Fruit fly (Drosophila melanogaster) whole organism, prepupa: Measurements from ENCODE around the gene spz4.

Source experiments
- Blimp-1 ChIP-seq: fragments of 200-800 bp; sonication (Bioruptor generic); optimal IDR thresholded peaks from 3 replicates; lab custom pipeline; 2017; ENCODE audit warnings: missing biosample characterization, missing genetic modification characterization, mild to moderate bottlenecking, moderate library complexity, missing genetic modification reagents
- CG10631 ChIP-seq: fragments of 200-800 bp; sonication (Bioruptor generic); optimal IDR thresholded peaks from 2 replicates; lab custom pipeline; 2016; ENCODE audit warnings: missing biosample characterization, missing genetic modification characterization
- CG10669 ChIP-seq: fragments of 200-800 bp; sonication (Bioruptor generic); optimal IDR thresholded peaks from 3 replicates; lab custom pipeline; 2018; ENCODE audit warnings: missing biosample characterization, mild to moderate bottlenecking, missing genetic modification characterization, moderate library complexity
- CG15336 ChIP-seq: fragments of 200-800 bp; sonication (Bioruptor generic); IDR thresholded peaks from 2 replicates; pipeline ENCODE4 v1.3.6; 2022; ENCODE audit warnings: missing biosample characterization, missing genetic modification characterization
- CG1621 ChIP-seq: fragments of 200-800 bp; sonication (Bioruptor generic); optimal IDR thresholded peaks from 3 replicates; lab custom pipeline; 2018; ENCODE audit warnings: missing biosample characterization, mild to moderate bottlenecking, missing genetic modification characterization
- CG16779 ChIP-seq: fragments of 200-800 bp; sonication (Bioruptor generic); optimal IDR thresholded peaks from 3 replicates; lab custom pipeline; 2017; ENCODE audit warnings: missing biosample characterization, mild to moderate bottlenecking, missing genetic modification characterization
- CG31627 ChIP-seq: fragments of 200-800 bp; sonication (Bioruptor generic); optimal IDR thresholded peaks from 3 replicates; lab custom pipeline; 2016; ENCODE audit warnings: missing biosample characterization, missing genetic modification characterization
- CG32006 ChIP-seq: fragments of 200-800 bp; sonication (Bioruptor generic); optimal IDR thresholded peaks from 3 replicates; lab custom pipeline; 2017; ENCODE audit warnings: missing biosample characterization, mild to moderate bottlenecking, missing genetic modification characterization
- CG34406 ChIP-seq: fragments of 200-800 bp; sonication (Bioruptor generic); optimal IDR thresholded peaks from 3 replicates; lab custom pipeline; 2016; ENCODE audit warnings: missing biosample characterization, missing genetic modification characterization
- CG4318 ChIP-seq: fragments of 200-800 bp; sonication (Bioruptor generic); optimal IDR thresholded peaks from 3 replicates; lab custom pipeline; 2017; ENCODE audit warnings: missing biosample characterization, mild to moderate bottlenecking, missing genetic modification characterization
- CG6163 ChIP-seq: fragments of 200-800 bp; sonication (Bioruptor generic); IDR thresholded peaks from 3 replicates; pipeline ENCODE4 v1.3.6; 2022; ENCODE audit warnings: missing biosample characterization, missing genetic modification characterization
- CG6276 ChIP-seq: fragments of 200-800 bp; sonication (Bioruptor generic); optimal IDR thresholded peaks from 2 replicates; lab custom pipeline; 2017; ENCODE audit warnings: missing biosample characterization, mild to moderate bottlenecking, missing genetic modification characterization
- CG6792 ChIP-seq: fragments of 200-800 bp; sonication (Bioruptor generic); optimal IDR thresholded peaks from 3 replicates; lab custom pipeline; 2016; ENCODE audit warnings: missing biosample characterization, missing genetic modification characterization
- CG6808 ChIP-seq: fragments of 200-800 bp; sonication (Bioruptor generic); optimal IDR thresholded peaks from 3 replicates; lab custom pipeline; 2017; ENCODE audit warnings: missing biosample characterization, missing genetic modification characterization, mild to moderate bottlenecking, moderate library complexity, missing genetic modification reagents
- CG6854 ChIP-seq: fragments of 200-800 bp; sonication (Bioruptor generic); optimal IDR thresholded peaks from 2 replicates; lab custom pipeline; 2017; ENCODE audit warnings: missing biosample characterization, mild to moderate bottlenecking, missing genetic modification characterization
- CG8119 ChIP-seq: fragments of 200-800 bp; sonication (Bioruptor generic); IDR thresholded peaks from 3 replicates; pipeline ENCODE4 v1.3.6; 2022; ENCODE audit warnings: missing biosample characterization, missing genetic modification characterization
- CG8632 ChIP-seq: fragments of 200-800 bp; sonication (Bioruptor generic); optimal IDR thresholded peaks from 3 replicates; lab custom pipeline; 2016; ENCODE audit warnings: missing biosample characterization, missing genetic modification characterization
- Eip78C ChIP-seq: fragments of 200-800 bp; sonication (Bioruptor generic); peaks from one replicate; lab custom pipeline; 2016; ENCODE audit warnings: missing biosample characterization, missing genetic modification characterization
- Gug ChIP-seq: fragments of 200-800 bp; sonication (Bioruptor generic); IDR thresholded peaks from 2 replicates; pipeline ENCODE4 v1.3.6; 2022; ENCODE audit warnings: missing biosample characterization, missing genetic modification characterization
- Hr38 ChIP-seq: sonication (Bioruptor generic); optimal IDR thresholded peaks from 2 replicates; lab custom pipeline; 2016; ENCODE audit warnings: missing biosample characterization, missing genetic modification characterization
- Lpt ChIP-seq: fragments of 200-800 bp; sonication (Bioruptor generic); optimal IDR thresholded peaks from 3 replicates; lab custom pipeline; 2016; ENCODE audit warnings: missing biosample characterization, missing genetic modification characterization
- Met ChIP-seq: fragments of 200-800 bp; sonication (Bioruptor generic); optimal IDR thresholded peaks from 3 replicates; lab custom pipeline; 2016; ENCODE audit warnings: missing biosample characterization, missing genetic modification characterization
- Sox14 ChIP-seq: fragments of 200-800 bp; sonication (Bioruptor generic); optimal IDR thresholded peaks from 3 replicates; lab custom pipeline; 2016; ENCODE audit warnings: missing biosample characterization, missing genetic modification characterization
- achi ChIP-seq: fragments of 200-800 bp; sonication (Bioruptor generic); optimal IDR thresholded peaks from 3 replicates; lab custom pipeline; 2016; ENCODE audit warnings: missing biosample characterization, missing genetic modification characterization
- dac ChIP-seq: fragments of 200-800 bp; sonication (Bioruptor generic); optimal IDR thresholded peaks from 2 replicates; lab custom pipeline; 2017; ENCODE audit warnings: missing biosample characterization, mild to moderate bottlenecking, missing genetic modification characterization
- dsx ChIP-seq: fragments of 200-800 bp; optimal IDR thresholded peaks from 3 replicates; lab custom pipeline; 2019; ENCODE audit warnings: missing biosample characterization, mild to moderate bottlenecking, missing genetic modification characterization, moderate library complexity; ENCODE audit not compliant: poor library complexity, severe bottlenecking
- eg ChIP-seq: fragments of 200-800 bp; sonication (Bioruptor generic); IDR thresholded peaks from 3 replicates; pipeline ENCODE4 v1.3.6; 2022; ENCODE audit warnings: missing biosample characterization, missing genetic modification characterization
- esn ChIP-seq: fragments of 200-800 bp; sonication (Bioruptor generic); optimal IDR thresholded peaks from 2 replicates; lab custom pipeline; 2016; ENCODE audit warnings: missing biosample characterization, mild to moderate bottlenecking, missing genetic modification characterization, moderate library complexity
- lz ChIP-seq: fragments of 200-800 bp; sonication (Bioruptor generic); optimal IDR thresholded peaks from 3 replicates; lab custom pipeline; 2016; ENCODE audit warnings: missing biosample characterization, missing genetic modification characterization
- net ChIP-seq: fragments of 200-800 bp; sonication (Bioruptor generic); optimal IDR thresholded peaks from 3 replicates; lab custom pipeline; 2016; ENCODE audit warnings: missing biosample characterization, missing genetic modification characterization
- spab ChIP-seq: fragments of 200-800 bp; sonication (Bioruptor generic); optimal IDR thresholded peaks from 2 replicates; lab custom pipeline; 2017; ENCODE audit warnings: missing biosample characterization, mild to moderate bottlenecking, missing genetic modification characterization, missing genetic modification reagents
- ss ChIP-seq, 2 experiments: fragments of 200-800 bp; sonication (Bioruptor generic); optimal IDR thresholded peaks; 2 replicates in 1 of 2; 3 replicates in 1 of 2; lab custom pipeline; 2017 to 2018; ENCODE audit warnings: mild to moderate bottlenecking in 2 of 2, missing biosample characterization in 2 of 2, missing genetic modification characterization in 2 of 2, moderate library complexity in 1 of 2
- vri ChIP-seq: fragments of 200-800 bp; sonication (Bioruptor generic); optimal IDR thresholded peaks from 3 replicates; lab custom pipeline; 2016; ENCODE audit warnings: missing biosample characterization, mild to moderate bottlenecking, missing genetic modification characterization

Gene spz4

DNA sequence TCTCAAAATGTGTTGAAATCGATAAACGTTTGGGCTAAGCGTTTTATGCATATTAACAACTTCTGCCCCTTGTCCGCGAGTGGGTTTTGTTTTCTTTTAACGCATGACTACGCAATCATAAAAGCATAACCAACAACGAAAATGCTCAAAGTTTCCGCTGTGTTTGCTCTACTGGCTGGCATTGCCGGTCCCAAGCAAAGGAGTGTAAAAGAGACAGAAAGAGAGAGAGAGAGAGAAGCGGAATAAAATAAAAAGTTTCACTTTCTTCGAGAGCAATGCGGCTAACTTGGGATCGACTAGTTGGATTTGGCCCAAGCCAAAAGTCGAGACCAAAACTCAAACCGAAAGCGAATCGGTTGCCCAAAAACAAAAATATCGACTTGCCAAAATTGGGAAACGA lies 1.2 kb downstream of the spz4 start:
- TF ChIP-seq esn (no peak), Blimp-1 (GFP tag; lab: Kevin White, UChicago) (peak; percentile 48), dsx (no peak), eg (no peak), CG10669 (GFP tag; lab: Kevin White, UChicago) (no peak), CG16779 (tag; lab: Kevin White, UChicago) (no peak)

DNA sequence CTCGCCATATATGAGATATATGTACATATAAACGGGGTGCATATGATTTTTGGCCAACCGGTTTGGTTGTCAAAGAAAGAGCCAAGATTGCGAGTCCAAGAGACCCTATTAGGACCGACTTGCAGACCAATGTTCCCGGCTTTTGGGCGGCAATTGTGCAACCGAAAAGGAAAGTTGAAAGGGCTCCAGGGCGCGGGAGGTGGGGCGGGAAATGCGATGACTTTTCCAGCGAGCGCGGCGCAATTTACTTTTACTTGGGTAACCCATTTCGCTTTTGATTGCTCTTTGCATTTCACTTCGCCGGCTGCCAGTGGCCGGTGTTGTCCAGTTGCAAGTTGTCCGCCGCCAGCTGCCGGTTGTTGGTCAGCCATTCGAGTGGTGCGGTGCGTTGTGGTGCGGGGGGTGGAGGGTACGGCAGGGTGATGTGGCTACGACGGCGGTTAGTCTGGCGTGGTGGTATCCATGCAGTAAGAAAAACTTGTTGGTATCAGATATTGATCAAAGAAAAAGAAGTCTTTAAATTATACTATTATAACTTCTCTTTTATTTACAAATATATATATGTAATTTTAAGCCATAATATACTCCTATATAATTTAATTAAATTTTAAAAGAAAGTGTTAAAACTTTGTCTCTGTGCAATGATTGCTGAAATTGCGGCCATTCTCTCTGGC lies 3.5 kb downstream of the spz4 start:
- TF ChIP-seq Gug (GFP tag; lab: Robert Waterston, UW) (peak; percentile 25; the same call in 1 of the 2 replicates), net (GFP tag; lab: Kevin White, UChicago) (peak; percentile 53), CG34406 (GFP tag; lab: Kevin White, UChicago) (peak; percentile 32), CG32006 (GFP tag; lab: Kevin White, UChicago) (peak; percentile 82), CG6163 (GFP tag; lab: Robert Waterston, UW) (peak; percentile 63; the same call in 2 of the 3 replicates), esn (no peak), CG4318 (GFP tag; lab: Kevin White, UChicago) (peak; percentile 51), spab (GFP tag; lab: Kevin White, UChicago) (no peak), CG8119 (GFP tag; lab: Robert Waterston, UW) (peak; percentile 85), eg (peak; percentile 80), CG6792 (peak; percentile 26), CG31627 (GFP tag; lab: Kevin White, UChicago) (no peak), dac (peak; percentile 19), CG8632 (GFP tag; lab: Kevin White, UChicago) (peak; percentile 34), Blimp-1 (GFP tag; lab: Kevin White, UChicago) (peak; percentile 98), CG15336 (GFP tag; lab: Robert Waterston, UW) (peak; percentile 85), Sox14 (GFP tag; lab: Kevin White, UChicago) (no peak)

DNA sequence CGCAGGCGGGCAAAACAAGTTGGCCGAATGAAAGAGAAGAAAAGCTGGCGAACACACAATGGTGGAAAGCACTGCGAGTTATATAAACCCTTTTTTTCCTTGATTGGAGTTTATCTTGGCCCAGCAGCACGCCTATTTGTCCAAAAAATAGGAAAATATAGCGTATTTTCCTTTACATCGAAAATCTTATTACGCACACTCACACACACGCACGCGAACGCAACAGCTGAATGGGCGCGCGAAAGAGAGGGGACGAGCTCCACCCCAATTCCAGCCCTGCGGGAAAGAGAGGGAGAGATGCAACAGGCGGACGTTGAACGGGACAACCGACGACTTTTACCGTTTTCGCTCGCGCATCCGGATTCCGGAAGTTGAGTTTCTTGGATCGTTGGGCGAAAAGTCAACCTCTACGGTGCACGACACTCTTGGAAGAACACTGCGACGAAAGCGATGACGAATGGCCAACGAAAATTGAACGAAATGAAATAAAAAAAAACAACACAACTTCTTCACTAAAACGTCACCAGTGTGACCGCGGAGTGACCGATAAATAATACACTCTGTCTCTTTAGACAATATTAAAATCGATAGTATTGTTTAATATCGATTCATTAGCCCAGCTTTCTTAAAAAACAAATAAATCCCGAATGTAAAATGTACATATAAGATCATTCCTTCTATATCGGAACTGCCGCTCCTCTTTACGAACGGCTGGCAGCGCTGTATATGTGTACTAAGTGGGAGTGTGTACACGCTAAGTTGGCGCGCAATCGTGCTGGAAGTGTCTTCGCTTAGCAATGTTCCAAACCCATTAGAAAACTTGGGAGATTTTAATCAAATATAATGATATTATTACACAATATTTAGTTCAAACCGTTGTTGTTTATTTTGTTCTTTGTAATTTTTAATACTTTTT lies 15.3 kb downstream of the spz4 start, which contains the start of the genes Dlg5 and CG4970:
Gene Dlg5 (minus strand): TSS at position 556 of the 916 bp plus-strand sequence.
Gene CG4970 (plus strand): TSS at position 866 of the 916 bp plus-strand sequence.
- TF ChIP-seq CG6276 (GFP tag; lab: Kevin White, UChicago) (no peak), CG1621 (tag; lab: Kevin White, UChicago) (no peak), Eip78C (peak; percentile 66), CG6808 (GFP tag; lab: Kevin White, UChicago) (no peak), CG16779 (tag; lab: Kevin White, UChicago) (peak; percentile 64), CG31627 (GFP tag; lab: Kevin White, UChicago) (no peak), Blimp-1 (GFP tag; lab: Kevin White, UChicago) (no peak), CG15336 (GFP tag; lab: Robert Waterston, UW) (peak; percentile 26; the same call in 1 of the 2 replicates), CG32006 (GFP tag; lab: Kevin White, UChicago) (no peak), ss (GFP tag; optimal IDR thresholded peaks at IDR 0.05; lab: Kevin White, UChicago) (peak in 1 of 2 experiments; percentile 0), CG34406 (GFP tag; lab: Kevin White, UChicago) (peak; percentile 19), vri (GFP tag; lab: Kevin White, UChicago) (peak; percentile 2), CG6854 (GFP tag; lab: Kevin White, UChicago) (peak; percentile 80), Met (GFP tag; lab: Kevin White, UChicago) (no peak), eg (peak; percentile 35; the same call in 1 of the 3 replicates), lz (GFP tag; lab: Kevin White, UChicago) (no peak), CG8119 (GFP tag; lab: Robert Waterston, UW) (0 out of 3 replicates have a peak, but pooled peaks have one; percentile 16), CG6163 (GFP tag; lab: Robert Waterston, UW) (no peak)

DNA sequence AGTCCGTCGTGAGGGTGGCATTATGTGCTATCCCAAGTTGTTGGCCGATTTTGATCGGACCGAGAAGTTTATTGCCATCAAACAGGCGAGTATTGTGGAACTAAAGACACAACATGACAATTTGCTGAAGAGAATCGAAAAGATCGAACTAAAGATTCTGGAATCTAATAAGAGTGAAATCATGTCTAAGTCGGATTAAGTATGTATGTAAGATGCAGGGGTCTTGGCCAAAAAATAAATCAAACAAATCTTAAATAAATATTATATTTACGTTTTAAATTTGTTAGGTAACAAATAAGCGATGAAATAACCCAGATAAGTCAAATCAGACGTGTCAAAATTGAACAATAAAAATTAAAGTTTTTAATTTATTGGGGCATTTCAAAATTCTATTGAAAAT lies 18.0 kb downstream of the spz4 start, which contains the start of gene CG14929:
Gene CG14929 (plus strand): TSS at position 301 of the 400 bp plus-strand sequence.
- no peak for TF ChIP-seq achi
- no peak for TF ChIP-seq CG31627 (GFP tag; lab: Kevin White, UChicago)
- TF ChIP-seq CG10631 (GFP tag; lab: Kevin White, UChicago): no peak
- no peak for TF ChIP-seq CG6276 (GFP tag; lab: Kevin White, UChicago)
- no peak for TF ChIP-seq Lpt (GFP tag; lab: Kevin White, UChicago)
- no peak for TF ChIP-seq net (GFP tag; lab: Kevin White, UChicago)
- TF ChIP-seq Hr38: no peak
